Worm (Caenorhabditis elegans): ENCODE measurements around the gene T03F6.10.

The T03F6.10 gene

ce11 chrIII:13347782-13348327, 30.3 kb downstream of the T03F6.10 start:
- TF ChIP-seq vab-15 (tag; optimal IDR thresholded peaks at IDR 0.05) = no peak
- TF ChIP-seq C16A3.4 (tag; optimal IDR thresholded peaks at IDR 0.05) = no peak
- TF ChIP-seq dpl-1 (GFP tag; optimal IDR thresholded peaks at IDR 0.05) = no peak
- no peak for TF ChIP-seq blmp-1 (tag; optimal IDR thresholded peaks at IDR 0.05)
- no peak for TF ChIP-seq ama-1 (optimal IDR thresholded peaks at IDR 0.05)
- TF ChIP-seq unc-30 (tag; optimal IDR thresholded peaks at IDR 0.05) = no peak
- peak; percentile 33 for TF ChIP-seq nhr-71 (tag; optimal IDR thresholded peaks at IDR 0.05)
- TF ChIP-seq ceh-90 (tag; optimal IDR thresholded peaks at IDR 0.05) = no peak
- no peak for TF ChIP-seq fos-1 (tag; optimal IDR thresholded peaks at IDR 0.05)
- no peak for TF ChIP-seq nhr-11 (tag; optimal IDR thresholded peaks at IDR 0.05)
- TF ChIP-seq mdl-1 (tag; optimal IDR thresholded peaks at IDR 0.05) = no peak
- TF ChIP-seq egl-13 (tag; optimal IDR thresholded peaks at IDR 0.05) = no peak
- no peak for TF ChIP-seq zag-1 (tag; optimal IDR thresholded peaks at IDR 0.05)
- no peak for TF ChIP-seq aly-2 (tag; optimal IDR thresholded peaks at IDR 0.05)
- no peak for TF ChIP-seq lir-3 (tag; optimal IDR thresholded peaks at IDR 0.05; ENCODE audit: poor library complexity)
- TF ChIP-seq lin-35 (GFP tag; optimal IDR thresholded peaks at IDR 0.05) = no peak
- no peak for TF ChIP-seq xbp-1 (tag; optimal IDR thresholded peaks at IDR 0.05)
- TF ChIP-seq nhr-12 (tag; optimal IDR thresholded peaks at IDR 0.05) = no peak
- no peak for TF ChIP-seq elt-2 (tag; optimal IDR thresholded peaks at IDR 0.05)
- peak; percentile 28 for TF ChIP-seq tbx-2 (tag; optimal IDR thresholded peaks at IDR 0.05)
- peak in 2 of 3 experiments; percentile 7 to 48 for TF ChIP-seq ceh-82 (tag; optimal IDR thresholded peaks at IDR 0.05)
- no peak for TF ChIP-seq egl-27 (tag; optimal IDR thresholded peaks at IDR 0.05)
- no peak for TF ChIP-seq ets-5 (GFP tag; IDR thresholded peaks at IDR 0.05)
- TF ChIP-seq ztf-11 (tag; optimal IDR thresholded peaks at IDR 0.05) = no peak
- TF ChIP-seq zip-4 (GFP tag; optimal IDR thresholded peaks at IDR 0.05) = no peak
- no peak for TF ChIP-seq skn-1 (tag; optimal IDR thresholded peaks at IDR 0.05)
- no peak for TF ChIP-seq rnt-1 (tag; optimal IDR thresholded peaks at IDR 0.05)
- TF ChIP-seq ceh-63 (GFP tag; optimal IDR thresholded peaks at IDR 0.05) = no peak
- no peak for TF ChIP-seq F16B12.6 (tag; optimal IDR thresholded peaks at IDR 0.05)
- TF ChIP-seq C34B4.2 (tag; optimal IDR thresholded peaks at IDR 0.05) = no peak
- TF ChIP-seq lin-13 (GFP tag; optimal IDR thresholded peaks at IDR 0.05) = no peak
- TF ChIP-seq dsc-1 (tag; optimal IDR thresholded peaks at IDR 0.05) = peak; percentile 66
- TF ChIP-seq lsy-2 (tag; optimal IDR thresholded peaks at IDR 0.05) = peak in 1 of 2 experiments; percentile 18
- TF ChIP-seq alr-1 (tag; optimal IDR thresholded peaks at IDR 0.05; ENCODE audit: borderline replicate concordance) = no peak
- TF ChIP-seq nhr-19 (GFP tag; conservative IDR thresholded peaks at IDR 0.05) = no peak
- TF ChIP-seq efl-1 (optimal IDR thresholded peaks at IDR 0.05) = peak in 1 of 2 experiments; percentile 3
- no peak for TF ChIP-seq efl-1 (GFP tag; optimal IDR thresholded peaks at IDR 0.05 in 1 of 2)
- no peak for TF ChIP-seq nhr-84 (tag; optimal IDR thresholded peaks at IDR 0.05)
- peak; percentile 9 for TF ChIP-seq fkh-8 (tag; optimal IDR thresholded peaks at IDR 0.05)
- TF ChIP-seq aha-1 (tag; optimal IDR thresholded peaks at IDR 0.05) = no peak
- TF ChIP-seq pax-3 (tag; optimal IDR thresholded peaks at IDR 0.05) = no peak
- TF ChIP-seq grh-1 (GFP tag; IDR thresholded peaks at IDR 0.05) = no peak
- no peak for TF ChIP-seq ces-1 (GFP tag; optimal IDR thresholded peaks at IDR 0.05)
- no peak for TF ChIP-seq efl-3 (GFP tag; optimal IDR thresholded peaks at IDR 0.05)
- TF ChIP-seq tlp-1 (tag; optimal IDR thresholded peaks at IDR 0.05) = no peak
- no peak for TF ChIP-seq unc-62 (GFP tag; optimal IDR thresholded peaks at IDR 0.05)
- no peak for TF ChIP-seq hpl-2 (GFP tag; optimal IDR thresholded peaks at IDR 0.05)
- TF ChIP-seq fkh-10 (GFP tag; optimal IDR thresholded peaks at IDR 0.05) = no peak
- no peak for TF ChIP-seq pqm-1 (tag; optimal IDR thresholded peaks at IDR 0.05)
- TF ChIP-seq nhr-90 (tag; optimal IDR thresholded peaks at IDR 0.05; ENCODE audit: poor library complexity) = no peak
- no peak for TF ChIP-seq ztf-4 (tag; optimal IDR thresholded peaks at IDR 0.05)
- no peak for TF ChIP-seq sox-4 (tag; optimal IDR thresholded peaks at IDR 0.05)
- no peak for TF ChIP-seq nhr-237 (tag; optimal IDR thresholded peaks at IDR 0.05)
- TF ChIP-seq swsn-7 (tag; optimal IDR thresholded peaks at IDR 0.05) = peak; percentile 0
